Worm (Caenorhabditis elegans) whole organism, L2 larva: ENCODE data around the gene F46B6.13.

Experiments used
- C34F6.9 ChIP-seq: fragments of 150-350 bp; optimal IDR thresholded peaks from 2 replicates; lab custom pipeline; 2014; ENCODE audit warnings: missing biosample characterization, missing genetic modification characterization
- F13H6.1 ChIP-seq: sonication (generic microtip); optimal IDR thresholded peaks from 2 replicates; lab custom pipeline; 2016; ENCODE audit warnings: missing genetic modification characterization, missing compliant biosample characterization
- R02D3.7 ChIP-seq: fragments of 150-350 bp; optimal IDR thresholded peaks from 2 replicates; lab custom pipeline; 2014; ENCODE audit warnings: missing biosample characterization, missing genetic modification characterization
- Y55F3AM.14 ChIP-seq: fragments of 200-800 bp; sonication (Bioruptor generic); optimal IDR thresholded peaks from 2 replicates; lab custom pipeline; 2018; ENCODE audit warnings: mild to moderate bottlenecking, missing genetic modification characterization, missing compliant biosample characterization
- ZK546.5 ChIP-seq: sonication (generic microtip); optimal IDR thresholded peaks from 2 replicates; lab custom pipeline; 2017; ENCODE audit warnings: missing biosample characterization, missing genetic modification characterization
- alr-1 ChIP-seq: fragments of 150-350 bp; optimal IDR thresholded peaks from 2 replicates; lab custom pipeline; 2014; ENCODE audit warnings: missing biosample characterization, missing genetic modification characterization
- aly-2 ChIP-seq: fragments of 150-350 bp; optimal IDR thresholded peaks from 2 replicates; lab custom pipeline; 2014; ENCODE audit warnings: missing biosample characterization, missing genetic modification characterization
- ama-1 ChIP-seq: fragments of 150-350 bp; optimal IDR thresholded peaks from 2 replicates; lab custom pipeline; 2018; ENCODE audit warnings: inconsistent platforms
- blmp-1 ChIP-seq: sonication (generic microtip); optimal IDR thresholded peaks from 2 replicates; lab custom pipeline; 2017; ENCODE audit warnings: missing genetic modification characterization, mild to moderate bottlenecking, missing compliant biosample characterization, antibody characterized with exemption, moderate library complexity; ENCODE audit not compliant: insufficient read depth
- ceh-16 ChIP-seq: fragments of 150-350 bp; optimal IDR thresholded peaks from 2 replicates; lab custom pipeline; 2014; ENCODE audit warnings: missing biosample characterization, missing genetic modification characterization
- ceh-82 ChIP-seq: fragments of 150-350 bp; optimal IDR thresholded peaks from 2 replicates; lab custom pipeline; 2014; ENCODE audit warnings: missing biosample characterization, missing genetic modification characterization
- crh-2 ChIP-seq: sonication (generic microtip); optimal IDR thresholded peaks from 2 replicates; lab custom pipeline; 2017; ENCODE audit warnings: missing biosample characterization, missing genetic modification characterization
- dmd-4 ChIP-seq: sonication (generic microtip); optimal IDR thresholded peaks from 2 replicates; lab custom pipeline; 2017; ENCODE audit warnings: missing biosample characterization, missing genetic modification characterization
- egl-27 ChIP-seq: sonication (generic microtip); optimal IDR thresholded peaks from 3 replicates; lab custom pipeline; 2017; ENCODE audit warnings: missing biosample characterization, missing genetic modification reagents, missing genetic modification characterization
- elt-1 ChIP-seq: fragments of 150-350 bp; optimal IDR thresholded peaks from 2 replicates; lab custom pipeline; 2014; ENCODE audit warnings: missing biosample characterization, missing genetic modification characterization
- fos-1 ChIP-seq: fragments of 150-350 bp; optimal IDR thresholded peaks from 2 replicates; lab custom pipeline; 2014; ENCODE audit warnings: missing biosample characterization, missing genetic modification characterization
- gmeb-1 ChIP-seq: fragments of 150-350 bp; optimal IDR thresholded peaks from 2 replicates; lab custom pipeline; 2014; ENCODE audit warnings: missing biosample characterization, missing genetic modification characterization
- lin-11 ChIP-seq: fragments of 150-350 bp; sonication (generic microtip); optimal IDR thresholded peaks from 2 replicates; lab custom pipeline; 2014; ENCODE audit warnings: missing biosample characterization, missing genetic modification characterization, inconsistent platforms, mixed read lengths
- lin-13 ChIP-seq: fragments of 150-350 bp; optimal IDR thresholded peaks from 2 replicates; lab custom pipeline; 2014; ENCODE audit warnings: missing biosample characterization, missing genetic modification reagents, missing genetic modification characterization
- lin-39 ChIP-seq: fragments of 150-350 bp; optimal IDR thresholded peaks from 2 replicates; lab custom pipeline; 2014; ENCODE audit warnings: missing biosample characterization, missing genetic modification reagents, missing genetic modification characterization
- lsy-2 ChIP-seq, 2 experiments: fragments of 150-350 bp in 1 of 2; sonication (generic microtip) in 1 of 2; optimal IDR thresholded peaks; 2 replicates each; lab custom pipeline; 2014 to 2017; ENCODE audit warnings: missing biosample characterization in 2 of 2, missing genetic modification characterization in 2 of 2
- mab-5 ChIP-seq: fragments of 150-350 bp; optimal IDR thresholded peaks from 2 replicates; lab custom pipeline; 2014; ENCODE audit warnings: missing biosample characterization, missing genetic modification characterization
- mbf-1 ChIP-seq: sonication (generic microtip); optimal IDR thresholded peaks from 2 replicates; lab custom pipeline; 2017; ENCODE audit warnings: missing biosample characterization, missing genetic modification characterization
- nhr-10 ChIP-seq: sonication (generic microtip); optimal IDR thresholded peaks from 2 replicates; lab custom pipeline; 2017; ENCODE audit warnings: missing biosample characterization, missing genetic modification characterization
- nhr-11 ChIP-seq: fragments of 150-350 bp; optimal IDR thresholded peaks from 2 replicates; lab custom pipeline; 2014; ENCODE audit warnings: missing biosample characterization, missing genetic modification characterization
- nhr-12 ChIP-seq: fragments of 150-350 bp; optimal IDR thresholded peaks from 2 replicates; lab custom pipeline; 2014; ENCODE audit warnings: missing biosample characterization, missing genetic modification characterization
- nhr-129 ChIP-seq: fragments of 150-350 bp; optimal IDR thresholded peaks from 2 replicates; lab custom pipeline; 2014; ENCODE audit warnings: missing biosample characterization, missing genetic modification characterization
- nhr-21 ChIP-seq: fragments of 150-350 bp; optimal IDR thresholded peaks from 2 replicates; lab custom pipeline; 2014; ENCODE audit warnings: missing biosample characterization, missing genetic modification characterization
- nhr-23 ChIP-seq: fragments of 150-350 bp; optimal IDR thresholded peaks from 2 replicates; lab custom pipeline; 2014; ENCODE audit warnings: missing biosample characterization, missing genetic modification reagents, missing genetic modification characterization
- nhr-237 ChIP-seq: fragments of 150-350 bp; optimal IDR thresholded peaks from 2 replicates; lab custom pipeline; 2014; ENCODE audit warnings: missing biosample characterization, missing genetic modification characterization
- nhr-25 ChIP-seq: fragments of 150-350 bp; sonication (generic microtip); optimal IDR thresholded peaks from 3 replicates; lab custom pipeline; 2014; ENCODE audit warnings: missing biosample characterization, missing genetic modification characterization
- nhr-6 ChIP-seq: fragments of 150-350 bp; optimal IDR thresholded peaks from 2 replicates; lab custom pipeline; 2014; ENCODE audit warnings: missing biosample characterization, missing genetic modification characterization
- nhr-77 ChIP-seq: fragments of 150-350 bp; optimal IDR thresholded peaks from 2 replicates; lab custom pipeline; 2014; ENCODE audit warnings: missing biosample characterization, missing genetic modification characterization
- peb-1 ChIP-seq: fragments of 150-350 bp; optimal IDR thresholded peaks from 2 replicates; lab custom pipeline; 2014; ENCODE audit warnings: missing biosample characterization, missing genetic modification characterization
- sem-4 ChIP-seq: fragments of 150-350 bp; optimal IDR thresholded peaks from 2 replicates; lab custom pipeline; 2014; ENCODE audit warnings: missing biosample characterization, missing genetic modification reagents, missing genetic modification characterization
- skn-1 ChIP-seq: sonication (generic microtip); optimal IDR thresholded peaks from 2 replicates; lab custom pipeline; 2017; ENCODE audit warnings: missing biosample characterization, missing genetic modification characterization
- sma-3 ChIP-seq: sonication (generic microtip); optimal IDR thresholded peaks from 2 replicates; lab custom pipeline; 2016; ENCODE audit warnings: missing genetic modification reagents, missing genetic modification characterization, missing compliant biosample characterization
- sma-9 ChIP-seq, 2 experiments: fragments of 150-350 bp in 1 of 2; sonication (generic microtip) in 1 of 2; optimal IDR thresholded peaks; 2 replicates each; lab custom pipeline; 2014 to 2016; ENCODE audit warnings: missing genetic modification characterization in 2 of 2, mild to moderate bottlenecking in 1 of 2, missing biosample characterization in 1 of 2, missing compliant biosample characterization in 1 of 2, missing genetic modification reagents in 1 of 2, moderate library complexity in 1 of 2
- snpc-4 ChIP-seq: fragments of 150-350 bp; optimal IDR thresholded peaks from 2 replicates; lab custom pipeline; 2014; ENCODE audit warnings: missing biosample characterization, missing genetic modification characterization
- unc-39 ChIP-seq: fragments of 150-350 bp; optimal IDR thresholded peaks from 2 replicates; lab custom pipeline; 2014; ENCODE audit warnings: missing biosample characterization, missing genetic modification characterization
- unc-55 ChIP-seq: fragments of 150-350 bp; sonication (generic microtip); optimal IDR thresholded peaks from 3 replicates; lab custom pipeline; 2014; ENCODE audit warnings: missing biosample characterization, missing genetic modification reagents, missing genetic modification characterization
- unc-62 ChIP-seq: fragments of 150-350 bp; optimal IDR thresholded peaks from 2 replicates; lab custom pipeline; 2014; ENCODE audit warnings: missing biosample characterization, missing genetic modification reagents, missing genetic modification characterization
- zag-1 ChIP-seq: fragments of 150-350 bp; optimal IDR thresholded peaks from 2 replicates; lab custom pipeline; 2014; ENCODE audit warnings: missing biosample characterization, missing genetic modification characterization
- ztf-1 ChIP-seq: fragments of 200-800 bp; sonication (Bioruptor generic); conservative IDR thresholded peaks from 2 replicates; pipeline ENCODE4 v1.3.6; 2022; ENCODE audit warnings: missing genetic modification characterization, missing compliant biosample characterization
- ztf-11 ChIP-seq: sonication (generic microtip); optimal IDR thresholded peaks from 2 replicates; lab custom pipeline; 2017; ENCODE audit warnings: missing biosample characterization, missing genetic modification characterization
- ztf-4 ChIP-seq: fragments of 150-350 bp; optimal IDR thresholded peaks from 2 replicates; lab custom pipeline; 2014; ENCODE audit warnings: missing biosample characterization, missing genetic modification characterization

The F46B6.13 gene

DNA sequence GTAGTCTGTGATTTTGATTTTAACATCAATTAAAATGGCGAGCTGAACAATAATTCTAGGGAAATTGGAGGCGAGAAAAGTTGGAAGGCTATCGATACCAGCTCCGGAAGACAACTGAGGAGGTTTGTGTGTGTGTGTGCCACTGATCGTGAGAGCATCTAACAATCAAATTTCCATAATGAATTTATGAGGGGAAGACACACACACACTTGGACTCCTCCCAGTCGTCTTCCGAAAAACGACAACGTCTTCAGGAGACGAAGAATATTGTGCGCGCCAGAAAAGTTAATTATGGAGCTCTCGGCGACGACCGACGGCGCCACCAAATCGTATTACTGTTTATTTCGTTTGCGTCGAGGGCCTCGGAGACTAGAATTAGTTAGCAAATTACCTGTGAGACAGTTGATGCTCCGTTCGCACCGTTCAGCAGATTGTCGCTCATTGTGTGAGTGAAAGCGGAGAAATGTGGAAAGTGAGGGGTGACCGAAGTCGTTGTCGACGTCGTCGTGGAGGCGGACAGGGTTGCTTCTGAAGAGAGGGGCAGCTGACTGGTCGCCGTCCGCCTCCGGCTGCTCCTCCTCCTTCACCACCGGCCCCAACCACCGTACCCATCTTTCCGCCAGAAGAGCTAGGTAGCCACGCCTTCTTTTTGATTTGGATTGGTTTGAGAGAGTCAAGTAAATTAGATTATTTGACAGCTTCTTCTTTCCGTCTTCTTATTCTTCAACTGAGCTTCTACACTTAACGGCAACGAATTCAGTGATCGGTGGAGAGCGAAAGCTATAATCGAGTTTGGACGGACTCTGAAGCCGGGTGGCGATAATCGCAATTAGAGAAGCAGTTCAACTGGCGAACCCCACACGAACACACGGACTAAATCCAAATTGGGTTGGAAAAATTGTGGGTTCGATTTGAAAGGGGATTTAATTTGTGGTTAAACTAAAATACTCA lies 29.9 kb downstream of the F46B6.13 start, which contains the start of gene unc-42:
Gene unc-42 (minus strand): TSS at position 564 of the 951 bp plus-strand sequence.
- TF ChIP-seq peb-1 (tag; lab: Kevin White, UChicago) = no peak
- no peak for TF ChIP-seq nhr-6 (tag; lab: Kevin White, UChicago)
- TF ChIP-seq lsy-2 (tag; optimal IDR thresholded peaks at IDR 0.05; lab: Kevin White, UChicago) = peak in 1 of 2 experiments; percentile 30
- no peak for TF ChIP-seq ceh-82 (tag; lab: Kevin White, UChicago)
- peak; percentile 54 for TF ChIP-seq zag-1 (tag; lab: Kevin White, UChicago)
- no peak for TF ChIP-seq unc-39 (tag; lab: Kevin White, UChicago)
- no peak for TF ChIP-seq lin-11 (tag; lab: Kevin White, UChicago)
- TF ChIP-seq sma-9 (GFP tag; optimal IDR thresholded peaks at IDR 0.05; lab: Kevin White, UChicago) = peak; percentile 56
- no peak for TF ChIP-seq sma-9 (tag; optimal IDR thresholded peaks at IDR 0.05; lab: Kevin White, UChicago)
- no peak for TF ChIP-seq ztf-1

DNA sequence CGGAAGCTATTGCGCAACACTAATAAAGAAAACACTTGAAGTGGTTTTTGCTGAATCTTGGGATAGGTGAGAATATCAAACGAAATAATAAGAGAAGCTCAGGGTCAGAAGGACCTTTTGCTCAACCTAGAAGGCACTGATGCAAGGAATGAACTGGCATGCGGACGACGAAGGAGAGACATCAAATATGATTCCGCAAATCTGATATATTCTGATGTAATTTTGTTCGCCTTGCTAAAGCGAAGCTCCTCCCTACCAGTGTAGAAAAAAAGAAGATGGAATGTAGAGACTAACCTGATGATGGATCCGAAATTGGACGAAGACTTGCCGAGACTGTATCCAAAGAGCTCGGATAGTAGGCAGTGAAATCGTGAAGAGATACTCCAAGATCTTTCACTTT lies 31.0 kb downstream of the F46B6.13 start:
- no peak for TF ChIP-seq C34F6.9 (tag; lab: Kevin White, UChicago)
- no peak for TF ChIP-seq ztf-11 (tag; lab: Kevin White, UChicago)
- no peak for TF ChIP-seq mbf-1 (tag; lab: Kevin White, UChicago)
- no peak for TF ChIP-seq sma-9 (GFP tag; optimal IDR thresholded peaks at IDR 0.05; lab: Kevin White, UChicago)
- TF ChIP-seq sma-9 (tag; optimal IDR thresholded peaks at IDR 0.05; lab: Kevin White, UChicago) = no peak
- no peak for TF ChIP-seq nhr-129
- no peak for TF ChIP-seq elt-1

DNA sequence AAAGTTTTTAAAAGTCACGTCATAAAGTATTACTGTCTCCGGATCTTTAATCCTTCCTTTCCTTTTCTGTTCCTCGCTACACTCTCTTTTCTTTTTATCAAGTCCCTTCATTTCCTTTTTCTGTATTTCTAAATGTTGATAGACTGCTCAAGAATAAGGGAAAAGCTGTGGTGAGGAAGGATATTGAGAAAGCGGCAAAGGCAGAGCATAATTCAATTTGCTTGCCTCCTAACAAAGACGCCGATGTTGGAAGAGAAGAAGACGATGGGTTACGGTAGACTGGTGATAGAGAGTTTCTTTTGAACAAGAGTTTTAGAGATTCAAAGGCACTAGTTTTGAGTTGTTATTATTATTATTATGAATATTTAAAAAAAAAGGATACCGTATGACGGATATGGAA lies 33.4 kb downstream of the F46B6.13 start:
- TF ChIP-seq nhr-237 (tag; lab: Kevin White, UChicago) = no peak
- no peak for TF ChIP-seq mbf-1 (tag; lab: Kevin White, UChicago)
- TF ChIP-seq ceh-82 (tag; lab: Kevin White, UChicago) = no peak
- TF ChIP-seq nhr-23 (tag; lab: Kevin White, UChicago) = no peak
- TF ChIP-seq zag-1 (tag; lab: Kevin White, UChicago) = peak; percentile 0
- no peak for TF ChIP-seq elt-1
- TF ChIP-seq ZK546.5 (tag; lab: Kevin White, UChicago) = no peak
- TF ChIP-seq ztf-11 (tag; lab: Kevin White, UChicago) = no peak
- no peak for TF ChIP-seq unc-39 (tag; lab: Kevin White, UChicago)
- no peak for TF ChIP-seq crh-2
- no peak for TF ChIP-seq nhr-10 (tag; lab: Kevin White, UChicago)
- no peak for TF ChIP-seq nhr-77 (tag; lab: Kevin White, UChicago)
- TF ChIP-seq nhr-11 (tag; lab: Kevin White, UChicago) = no peak
- peak; percentile 59 for TF ChIP-seq sma-9 (GFP tag; optimal IDR thresholded peaks at IDR 0.05; lab: Kevin White, UChicago)
- TF ChIP-seq sma-9 (tag; optimal IDR thresholded peaks at IDR 0.05; lab: Kevin White, UChicago) = no peak
- no peak for TF ChIP-seq alr-1 (tag; lab: Kevin White, UChicago)
- no peak for TF ChIP-seq dmd-4 (tag; lab: Kevin White, UChicago)
- TF ChIP-seq lsy-2 (tag; optimal IDR thresholded peaks at IDR 0.05; lab: Kevin White, UChicago) = peak; percentile 20 to 81
- TF ChIP-seq ama-1 (lab: Kevin White, UChicago) = no peak
- no peak for TF ChIP-seq nhr-25 (tag; lab: Kevin White, UChicago)
- no peak for TF ChIP-seq egl-27 (tag; lab: Kevin White, UChicago)
- no peak for TF ChIP-seq unc-55 (GFP tag; lab: Kevin White, UChicago)
- no peak for TF ChIP-seq ceh-16 (tag; lab: Kevin White, UChicago)
- TF ChIP-seq gmeb-1 = no peak
- TF ChIP-seq skn-1 (tag; lab: Kevin White, UChicago) = no peak
- TF ChIP-seq sem-4 (tag; lab: Kevin White, UChicago) = peak; percentile 12
- no peak for TF ChIP-seq aly-2 (tag; lab: Kevin White, UChicago)
- no peak for TF ChIP-seq ztf-1
- TF ChIP-seq lin-39 = no peak
- no peak for TF ChIP-seq blmp-1 (tag; lab: Kevin White, UChicago)
- no peak for TF ChIP-seq Y55F3AM.14 (GFP tag; lab: Kevin White, UChicago)
- peak; percentile 2 for TF ChIP-seq nhr-6 (tag; lab: Kevin White, UChicago)
- no peak for TF ChIP-seq mab-5
- no peak for TF ChIP-seq nhr-12
- TF ChIP-seq ztf-4 (tag; lab: Kevin White, UChicago) = no peak
- TF ChIP-seq unc-62 (GFP tag; lab: Kevin White, UChicago) = no peak
- no peak for TF ChIP-seq nhr-129
- no peak for TF ChIP-seq nhr-21
- no peak for TF ChIP-seq lin-11 (tag; lab: Kevin White, UChicago)
- no peak for TF ChIP-seq F13H6.1 (tag; lab: Kevin White, UChicago)
- no peak for TF ChIP-seq peb-1 (tag; lab: Kevin White, UChicago)
- no peak for TF ChIP-seq sma-3 (GFP tag; lab: Kevin White, UChicago)
- TF ChIP-seq fos-1 = no peak
- no peak for TF ChIP-seq snpc-4 (tag; lab: Kevin White, UChicago)
- TF ChIP-seq lin-13 = no peak
- no peak for TF ChIP-seq R02D3.7 (tag; lab: Kevin White, UChicago)
